Fruit fly (Drosophila melanogaster): ENCODE data around the gene Vha26.

Vha26 gene

dm6 chr3R:5620387-5620956 is 28.9 kb downstream of the Vha26 start (continued):
- TF ChIP-seq sens-2 (GFP tag; IDR thresholded peaks at IDR 0.05), result peak; percentile 65
- TF ChIP-seq CG11085 (GFP tag; IDR thresholded peaks at IDR 0.05), result peak; percentile 48; the same call in 1 of the 2 replicates
- TF ChIP-seq CG9609 (GFP tag; optimal IDR thresholded peaks at IDR 0.05), result peak; percentile 57
- no peak for TF ChIP-seq CG6791 (GFP tag; IDR thresholded peaks at IDR 0.05; ENCODE audit: partially characterized antibody)
- peak; percentile 93 for TF ChIP-seq sens (GFP tag)
- peak; percentile 71 for TF ChIP-seq Abd-B (GFP tag; optimal IDR thresholded peaks at IDR 0.05)
- peak; percentile 38 for TF ChIP-seq CG6654 (GFP tag; optimal IDR thresholded peaks at IDR 0.05)
- TF ChIP-seq BtbVII (GFP tag; optimal IDR thresholded peaks at IDR 0.05), result peak; percentile 24
- TF ChIP-seq psq (GFP tag; optimal IDR thresholded peaks at IDR 0.05), result no peak
- TF ChIP-seq Fer1 (GFP tag; optimal IDR thresholded peaks at IDR 0.05), result peak; percentile 44
- TF ChIP-seq CG13775 (GFP tag; optimal IDR thresholded peaks at IDR 0.05), result peak; percentile 68
- no peak for TF ChIP-seq CG32767 (GFP tag; IDR thresholded peaks at IDR 0.05)
- TF ChIP-seq Awh (GFP tag; IDR thresholded peaks at IDR 0.05), result peak; percentile 64; the same call in 1 of the 2 replicates
- TF ChIP-seq cato (GFP tag; optimal IDR thresholded peaks at IDR 0.05; ENCODE audit: borderline replicate concordance), result peak; percentile 42
- TF ChIP-seq HLHmδ (GFP tag; optimal IDR thresholded peaks at IDR 0.05), result peak; percentile 10
- peak; percentile 82 for TF ChIP-seq crol (GFP tag; IDR thresholded peaks at IDR 0.05)
- peak in 1 of 2 experiments; percentile 70 for TF ChIP-seq Hr51 (GFP tag; optimal IDR thresholded peaks at IDR 0.05)
- TF ChIP-seq nau (GFP tag; optimal IDR thresholded peaks at IDR 0.05), result no peak
- peak; percentile 74 for TF ChIP-seq zfh1 (GFP tag; IDR thresholded peaks at IDR 0.05)
- TF ChIP-seq Trl (optimal IDR thresholded peaks at IDR 0.05), result no peak
- TF ChIP-seq Trl (GFP tag; optimal IDR thresholded peaks at IDR 0.05), result peak; percentile 44
- no peak for TF ChIP-seq CG4328 (GFP tag; optimal IDR thresholded peaks at IDR 0.05)
- TF ChIP-seq Meics (GFP tag; optimal IDR thresholded peaks at IDR 0.05), result peak; percentile 64
- TF ChIP-seq fu2 (GFP tag; optimal IDR thresholded peaks at IDR 0.05), result peak; percentile 44
- peak in 1 of 3 experiments; percentile 67 for TF ChIP-seq lola (GFP tag; optimal IDR thresholded peaks at IDR 0.05)
- no peak for TF ChIP-seq NK7.1 (GFP tag; optimal IDR thresholded peaks at IDR 0.05)
- peak; percentile 38 for TF ChIP-seq D19B (GFP tag; optimal IDR thresholded peaks at IDR 0.05)
- no peak for TF ChIP-seq lov (optimal IDR thresholded peaks at IDR 0.05)
- peak; percentile 84 for TF ChIP-seq lov (GFP tag; IDR thresholded peaks at IDR 0.05)
- TF ChIP-seq stc (GFP tag; IDR thresholded peaks at IDR 0.05), result peak; percentile 48; the same call in 1 of the 2 replicates
- 0 out of 3 replicates have a peak, but pooled peaks have one; percentile 38 for TF ChIP-seq croc (GFP tag; conservative IDR thresholded peaks at IDR 0.05)
- TF ChIP-seq sug (tag; optimal IDR thresholded peaks at IDR 0.05), result peak; percentile 13
- no peak for TF ChIP-seq sim (GFP tag; IDR thresholded peaks at IDR 0.05)
- TF ChIP-seq eve (GFP tag; optimal IDR thresholded peaks at IDR 0.05), result no peak
- TF ChIP-seq CG4282 (GFP tag; optimal IDR thresholded peaks at IDR 0.05), result no peak
- TF ChIP-seq grn (GFP tag; optimal IDR thresholded peaks at IDR 0.05), result peak; percentile 95
- no peak for TF ChIP-seq hkb (optimal IDR thresholded peaks at IDR 0.05)
- peak; percentile 71 for TF ChIP-seq hkb (GFP tag; IDR thresholded peaks at IDR 0.05)
- peak; percentile 44 for TF ChIP-seq her (GFP tag; optimal IDR thresholded peaks at IDR 0.05)
- no peak for TF ChIP-seq CG33557 (GFP tag; optimal IDR thresholded peaks at IDR 0.05)
- peak; percentile 74 for TF ChIP-seq gem (tag; optimal IDR thresholded peaks at IDR 0.05)
- peak; percentile 65 for TF ChIP-seq Mrtf (GFP tag; IDR thresholded peaks at IDR 0.05)
- no peak for TF ChIP-seq CG12071 (GFP tag; optimal IDR thresholded peaks at IDR 0.05)
- peak; percentile 81 for TF ChIP-seq vvl (GFP tag; IDR thresholded peaks at IDR 0.05)
- TF ChIP-seq CG7745 (tag; optimal IDR thresholded peaks at IDR 0.05), result no peak
- TF ChIP-seq Oli (tag; optimal IDR thresholded peaks at IDR 0.05), result peak; percentile 82
- peak; percentile 65 for TF ChIP-seq CG10147 (GFP tag; optimal IDR thresholded peaks at IDR 0.05)
- TF ChIP-seq ind (GFP tag; optimal IDR thresholded peaks at IDR 0.05), result peak; percentile 68
- peak; percentile 55; the same call in 1 of the 2 replicates for TF ChIP-seq CG7372 (GFP tag; IDR thresholded peaks at IDR 0.05)
- no peak for TF ChIP-seq Dip2 (GFP tag; IDR thresholded peaks at IDR 0.05)
- peak; percentile 17 for TF ChIP-seq CG30020 (tag; optimal IDR thresholded peaks at IDR 0.05)

All from whole organism, embryonic.